Worm (Caenorhabditis elegans) whole organism, late embryonic: ENCODE results near the gene idpp-14.

Experiments used
- F13H6.1 ChIP-seq: sonication (generic microtip); optimal IDR thresholded peaks from 2 replicates; lab custom pipeline; 2016; ENCODE audit warnings: missing genetic modification characterization, missing compliant biosample characterization
- Y22D7AL.16 ChIP-seq: sonication (generic microtip); optimal IDR thresholded peaks from 2 replicates; lab custom pipeline; 2016; ENCODE audit warnings: missing genetic modification characterization, missing compliant biosample characterization
- ama-1 ChIP-seq: fragments of 150-350 bp; optimal IDR thresholded peaks from 2 replicates; lab custom pipeline; 2014
- ceh-19 ChIP-seq: fragments of 200-800 bp; sonication (Bioruptor generic); optimal IDR thresholded peaks from 2 replicates; lab custom pipeline; 2018; ENCODE audit warnings: mild to moderate bottlenecking, missing genetic modification characterization, missing compliant biosample characterization
- ceh-48 ChIP-seq: sonication (generic microtip); optimal IDR thresholded peaks from 2 replicates; lab custom pipeline; 2016; ENCODE audit warnings: missing genetic modification characterization, inconsistent platforms, missing compliant biosample characterization
- elt-4 ChIP-seq: sonication (generic microtip); optimal IDR thresholded peaks from 2 replicates; lab custom pipeline; 2016; ENCODE audit warnings: missing genetic modification characterization, missing compliant biosample characterization
- ets-4 ChIP-seq: sonication (generic microtip); optimal IDR thresholded peaks from 2 replicates; lab custom pipeline; 2016; ENCODE audit warnings: missing genetic modification characterization, missing compliant biosample characterization
- fkh-10 ChIP-seq: fragments of 150-350 bp; optimal IDR thresholded peaks from 2 replicates; lab custom pipeline; 2014; ENCODE audit warnings: missing biosample characterization, missing genetic modification reagents, missing genetic modification characterization
- pat-9 ChIP-seq: fragments of 200-800 bp; sonication (Bioruptor generic); optimal IDR thresholded peaks from 2 replicates; lab custom pipeline; 2018; ENCODE audit warnings: mild to moderate bottlenecking, missing genetic modification characterization, moderate library complexity, missing compliant biosample characterization
- pax-1 ChIP-seq: fragments of 150-350 bp; optimal IDR thresholded peaks from 2 replicates; lab custom pipeline; 2014; ENCODE audit warnings: missing biosample characterization, missing genetic modification characterization
- pha-4 ChIP-seq: fragments of 150-350 bp; optimal IDR thresholded peaks from 2 replicates; lab custom pipeline; 2018; ENCODE audit warnings: missing biosample characterization, missing genetic modification reagents, missing genetic modification characterization
- pros-1 ChIP-seq: fragments of 150-350 bp; optimal IDR thresholded peaks from 2 replicates; lab custom pipeline; 2014; ENCODE audit warnings: missing biosample characterization, missing genetic modification reagents, missing genetic modification characterization
- unc-42 ChIP-seq: sonication (generic microtip); optimal IDR thresholded peaks from 2 replicates; lab custom pipeline; 2016; ENCODE audit warnings: missing genotype, missing genetic modification characterization, missing compliant biosample characterization
- unc-86 ChIP-seq: sonication (generic microtip); optimal IDR thresholded peaks from 2 replicates; lab custom pipeline; 2016; ENCODE audit warnings: missing genetic modification characterization, missing compliant biosample characterization

DNA sequence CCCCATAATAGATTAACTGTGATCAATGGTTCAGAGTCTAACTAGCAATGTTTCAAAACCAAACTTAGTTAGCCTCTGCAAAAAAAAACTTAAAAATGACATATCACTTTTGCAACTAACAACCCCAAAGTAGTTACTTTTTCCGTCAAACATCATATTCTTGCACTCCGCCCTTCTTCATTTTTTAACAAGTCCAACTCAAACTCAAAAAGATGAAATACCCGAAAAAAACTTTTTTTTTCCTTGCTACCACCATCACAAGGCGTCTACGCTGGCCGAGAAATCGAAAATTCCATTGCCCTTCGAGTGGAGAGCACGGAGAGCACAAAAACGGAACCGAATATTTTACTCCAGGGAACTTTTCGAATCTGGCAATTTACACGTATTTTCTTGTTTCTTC is 23.7 kb downstream of the idpp-14 start:
- no peak for TF ChIP-seq unc-86 (tag; lab: Kevin White, UChicago)
- no peak for TF ChIP-seq fkh-10 (GFP tag; lab: Kevin White, UChicago)
- no peak for TF ChIP-seq F13H6.1
- no peak for TF ChIP-seq Y22D7AL.16 (tag; lab: Kevin White, UChicago)
- no peak for TF ChIP-seq pax-1
- TF ChIP-seq ceh-48 (tag; lab: Kevin White, UChicago) = no peak
- TF ChIP-seq pros-1 (tag; lab: Kevin White, UChicago) = no peak
- no peak for TF ChIP-seq elt-4
- no peak for TF ChIP-seq pat-9 (tag; lab: Kevin White, UChicago)
- no peak for TF ChIP-seq ama-1 (lab: Kevin White, UChicago)
- TF ChIP-seq pha-4 (tag; lab: Kevin White, UChicago) = no peak
- no peak for TF ChIP-seq ceh-19 (GFP tag; lab: Kevin White, UChicago)
- TF ChIP-seq unc-42 (tag; lab: Kevin White, UChicago) = no peak
- no peak for TF ChIP-seq ets-4
